Worm (Caenorhabditis elegans): ENCODE results near the gene C04C11.25.

The C04C11.25 gene

DNA sequence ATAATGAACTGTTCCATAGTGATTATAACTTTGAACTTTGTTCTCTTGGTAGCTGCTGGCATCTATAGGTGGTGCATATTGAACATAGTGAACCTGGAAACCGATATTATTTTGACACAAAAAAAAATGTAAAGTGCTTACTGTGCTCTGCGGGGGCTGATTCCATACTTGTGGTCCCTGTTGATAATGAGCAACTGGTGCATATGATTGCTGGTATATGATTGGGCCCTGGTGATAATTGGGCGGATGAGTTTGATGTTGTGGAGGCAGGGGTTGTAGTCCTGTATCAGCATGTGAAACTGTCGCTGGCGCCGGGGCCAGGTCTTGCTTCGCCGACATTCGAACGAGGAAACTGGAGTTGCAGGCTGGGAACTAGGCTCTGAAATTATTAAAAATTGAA, 47.0 kb downstream of the C04C11.25 start, which contains the start of gene pqn-39:
Gene pqn-39, minus strand, starts transcription at position 385 of the 400 bp plus-strand sequence.
- TF ChIP-seq crh-2 (tag; optimal IDR thresholded peaks at IDR 0.05) (no peak), egl-27 (tag; optimal IDR thresholded peaks at IDR 0.05) (no peak), aly-2 (tag; optimal IDR thresholded peaks at IDR 0.05) (no peak), sma-3 (GFP tag; optimal IDR thresholded peaks at IDR 0.05) (no peak), nhr-129 (tag; optimal IDR thresholded peaks at IDR 0.05) (no peak), nhr-6 (tag; optimal IDR thresholded peaks at IDR 0.05) (no peak), nhr-23 (tag; optimal IDR thresholded peaks at IDR 0.05) (no peak), unc-39 (tag; optimal IDR thresholded peaks at IDR 0.05) (no peak), unc-62 (GFP tag; optimal IDR thresholded peaks at IDR 0.05) (no peak), sma-9 (GFP tag; optimal IDR thresholded peaks at IDR 0.05) (no peak), sma-9 (tag; optimal IDR thresholded peaks at IDR 0.05) (no peak), nhr-11 (tag; optimal IDR thresholded peaks at IDR 0.05) (no peak), gmeb-1 (tag; optimal IDR thresholded peaks at IDR 0.05) (no peak), mab-5 (tag; optimal IDR thresholded peaks at IDR 0.05) (no peak), elt-1 (tag; optimal IDR thresholded peaks at IDR 0.05) (no peak), skn-1 (tag; optimal IDR thresholded peaks at IDR 0.05) (no peak), ztf-11 (tag; optimal IDR thresholded peaks at IDR 0.05) (no peak), dmd-4 (tag; optimal IDR thresholded peaks at IDR 0.05) (no peak), nhr-21 (tag; optimal IDR thresholded peaks at IDR 0.05) (no peak), ceh-82 (tag; optimal IDR thresholded peaks at IDR 0.05) (no peak), ztf-4 (tag; optimal IDR thresholded peaks at IDR 0.05) (no peak)

All from whole organism, L2 larva.